Worm (Caenorhabditis elegans): ENCODE results near the gene gpd-3.

- no peak for TF ChIP-seq flt-1 (GFP tag; IDR thresholded peaks at IDR 0.05)
- TF ChIP-seq ceh-13 (GFP tag; optimal IDR thresholded peaks at IDR 0.05): no peak
- TF ChIP-seq ama-1 (optimal IDR thresholded peaks at IDR 0.05): no peak
- TF ChIP-seq sea-1 (GFP tag; conservative IDR thresholded peaks at IDR 0.05): no peak
These were observed 42.1 kb upstream of the gpd-3 start for ce11 chrX:3155111-3155843.
